Worm (Caenorhabditis elegans): Measurements from ENCODE around the gene zchc-1A.

Gene zchc-1A

DNA sequence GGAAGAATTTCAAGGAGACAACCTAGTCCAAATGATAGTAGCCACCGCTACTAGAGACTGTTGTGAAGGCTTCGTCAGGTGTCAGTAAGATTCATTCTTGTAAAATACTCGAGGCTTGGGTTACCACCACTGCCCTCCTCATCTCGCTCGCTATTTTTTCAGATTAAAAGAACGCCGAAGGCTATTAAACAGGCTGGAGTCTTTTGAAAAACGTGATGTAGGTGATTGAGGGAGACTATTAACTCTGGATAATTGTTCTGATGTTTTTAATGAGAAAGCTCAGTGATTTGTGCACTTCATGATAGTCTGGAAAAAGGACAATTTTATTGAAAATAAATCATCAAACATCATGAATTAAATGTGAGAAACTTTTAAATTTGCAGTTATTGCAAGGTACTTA, 14.8 kb downstream of the zchc-1A start, which contains the start of gene zig-6:
zig-6 (minus strand) TSS at position 101 of the 400 bp plus-strand sequence.
- TF ChIP-seq ceh-36 (tag; optimal IDR thresholded peaks at IDR 0.05) = no peak
- no peak for TF ChIP-seq ceh-13 (GFP tag; optimal IDR thresholded peaks at IDR 0.05)
- TF ChIP-seq ets-7 (tag; optimal IDR thresholded peaks at IDR 0.05) = no peak
- TF ChIP-seq tbx-37 (GFP tag; conservative IDR thresholded peaks at IDR 0.05) = no peak
- no peak for TF ChIP-seq aly-1 (tag; optimal IDR thresholded peaks at IDR 0.05)
- no peak for TF ChIP-seq tbx-11 (GFP tag; IDR thresholded peaks at IDR 0.05)
- TF ChIP-seq hnd-1 (tag; optimal IDR thresholded peaks at IDR 0.05) = no peak
- TF ChIP-seq flt-1 (GFP tag; IDR thresholded peaks at IDR 0.05) = no peak
- TF ChIP-seq scrt-1 (GFP tag; IDR thresholded peaks at IDR 0.05) = no peak
- TF ChIP-seq B0310.2 (tag; optimal IDR thresholded peaks at IDR 0.05) = no peak
- TF ChIP-seq tra-4 (tag; optimal IDR thresholded peaks at IDR 0.05) = no peak
- no peak for TF ChIP-seq hmg-4 (GFP tag; optimal IDR thresholded peaks at IDR 0.05)
- TF ChIP-seq pes-1 (GFP tag; IDR thresholded peaks at IDR 0.05) = no peak
- no peak for TF ChIP-seq F13C5.2 (tag; optimal IDR thresholded peaks at IDR 0.05)
- no peak for TF ChIP-seq hmbx-1 (tag; optimal IDR thresholded peaks at IDR 0.05)
- no peak for TF ChIP-seq ama-1 (optimal IDR thresholded peaks at IDR 0.05)
- no peak for TF ChIP-seq sea-1 (GFP tag; conservative IDR thresholded peaks at IDR 0.05)

DNA sequence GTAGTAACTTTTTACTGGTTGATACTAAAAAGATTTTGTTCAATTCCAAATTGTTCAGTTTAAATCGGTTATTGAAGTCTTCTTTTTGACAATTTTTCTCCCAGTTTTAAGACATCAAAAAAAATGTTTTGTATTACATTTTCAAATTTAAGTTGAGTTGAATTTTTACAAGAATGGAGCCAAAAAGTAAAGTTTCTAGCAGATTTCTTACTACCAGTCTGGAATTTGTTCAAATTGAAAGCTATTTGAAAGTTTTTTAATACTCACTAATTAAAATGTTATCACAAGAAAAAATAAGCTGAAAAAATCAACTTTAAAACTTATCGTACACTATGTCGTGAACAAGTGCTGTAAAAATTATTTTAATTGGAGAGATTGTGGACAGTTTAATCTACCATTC, 15.9 kb downstream of the zchc-1A start:
- TF ChIP-seq ceh-13 (GFP tag; optimal IDR thresholded peaks at IDR 0.05) = no peak
- no peak for TF ChIP-seq F13C5.2 (tag; optimal IDR thresholded peaks at IDR 0.05)
- TF ChIP-seq tra-4 (tag; optimal IDR thresholded peaks at IDR 0.05) = no peak
- TF ChIP-seq hnd-1 (tag; optimal IDR thresholded peaks at IDR 0.05) = no peak
- no peak for TF ChIP-seq flt-1 (GFP tag; IDR thresholded peaks at IDR 0.05)
- TF ChIP-seq B0310.2 (tag; optimal IDR thresholded peaks at IDR 0.05) = no peak
- TF ChIP-seq hmg-4 (GFP tag; optimal IDR thresholded peaks at IDR 0.05) = no peak
- no peak for TF ChIP-seq ceh-36 (tag; optimal IDR thresholded peaks at IDR 0.05)
- no peak for TF ChIP-seq ets-7 (tag; optimal IDR thresholded peaks at IDR 0.05)
- no peak for TF ChIP-seq ama-1 (optimal IDR thresholded peaks at IDR 0.05)
- no peak for TF ChIP-seq pes-1 (GFP tag; IDR thresholded peaks at IDR 0.05)
- no peak for TF ChIP-seq scrt-1 (GFP tag; IDR thresholded peaks at IDR 0.05)
- TF ChIP-seq hmbx-1 (tag; optimal IDR thresholded peaks at IDR 0.05) = no peak
- no peak for TF ChIP-seq sea-1 (GFP tag; conservative IDR thresholded peaks at IDR 0.05)
- no peak for TF ChIP-seq tbx-37 (GFP tag; conservative IDR thresholded peaks at IDR 0.05)
- TF ChIP-seq tbx-11 (GFP tag; IDR thresholded peaks at IDR 0.05) = no peak
- TF ChIP-seq aly-1 (tag; optimal IDR thresholded peaks at IDR 0.05) = no peak

DNA sequence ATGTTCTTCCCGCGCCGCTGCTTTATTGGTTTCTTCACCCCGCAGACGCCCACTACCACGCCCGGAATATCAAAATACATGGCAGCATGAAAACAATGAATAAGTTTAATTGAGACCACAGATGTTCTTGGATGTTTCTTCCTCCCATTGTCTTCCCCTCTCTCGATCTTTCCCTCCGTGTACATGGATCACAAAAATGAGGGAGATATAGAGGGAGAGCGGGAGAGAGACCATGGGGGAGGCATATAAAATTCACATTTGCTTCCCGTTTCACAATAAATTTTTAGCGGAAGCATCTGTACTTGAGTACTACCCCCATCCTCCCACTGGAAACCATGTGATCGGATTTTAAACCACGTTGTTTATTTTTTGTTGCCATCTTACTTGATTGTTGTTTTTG, 19.2 kb downstream of the zchc-1A start:
- TF ChIP-seq ets-7 (tag; optimal IDR thresholded peaks at IDR 0.05) (no peak), flt-1 (GFP tag; IDR thresholded peaks at IDR 0.05) (no peak), hmbx-1 (tag; optimal IDR thresholded peaks at IDR 0.05) (no peak), pes-1 (GFP tag; IDR thresholded peaks at IDR 0.05) (no peak), ama-1 (optimal IDR thresholded peaks at IDR 0.05) (no peak), hnd-1 (tag; optimal IDR thresholded peaks at IDR 0.05) (no peak), tbx-11 (GFP tag; IDR thresholded peaks at IDR 0.05) (no peak), F13C5.2 (tag; optimal IDR thresholded peaks at IDR 0.05) (no peak), sea-1 (GFP tag; conservative IDR thresholded peaks at IDR 0.05) (no peak)

DNA sequence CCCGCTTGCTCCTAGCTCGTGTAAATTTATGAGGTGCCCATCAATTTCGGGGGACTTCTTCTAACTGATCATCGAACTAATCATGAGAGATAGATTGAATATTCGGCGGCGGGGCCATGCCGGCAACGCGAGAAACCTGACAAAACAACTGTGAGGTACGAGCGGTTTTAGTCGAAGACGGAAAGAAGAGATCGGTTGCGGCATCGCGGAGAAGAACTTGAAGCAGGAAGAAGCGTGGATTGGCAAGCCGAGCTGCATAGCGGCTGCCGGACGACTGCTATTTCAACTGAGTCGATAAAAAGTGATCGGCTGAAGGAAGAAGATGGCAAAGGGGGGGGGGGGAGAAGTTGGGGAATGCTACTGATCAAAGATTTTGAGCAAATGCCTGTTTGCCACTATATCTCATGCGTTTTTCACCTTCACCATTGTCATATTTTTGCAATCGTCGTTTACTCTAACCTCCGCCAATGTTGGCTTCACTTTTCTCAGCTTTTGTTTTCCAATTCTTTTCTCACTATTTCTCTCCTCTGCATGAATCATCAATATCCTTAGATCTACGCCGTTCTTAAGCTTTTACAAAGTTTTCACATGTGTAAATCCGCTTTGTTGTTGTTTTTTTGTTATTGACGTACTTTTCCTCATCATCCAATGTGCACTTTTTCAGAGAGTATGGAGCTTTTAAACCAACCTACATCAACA, 21.4 kb downstream of the zchc-1A start, which contains the start of gene pqn-62:
pqn-62 (plus strand) TSS at position 649 of the 699 bp plus-strand sequence.
- TF ChIP-seq ama-1 (optimal IDR thresholded peaks at IDR 0.05) (no peak), ceh-13 (GFP tag; optimal IDR thresholded peaks at IDR 0.05) (no peak), hnd-1 (tag; optimal IDR thresholded peaks at IDR 0.05) (no peak), flt-1 (GFP tag; IDR thresholded peaks at IDR 0.05) (no peak), hmbx-1 (tag; optimal IDR thresholded peaks at IDR 0.05) (no peak), sea-1 (GFP tag; conservative IDR thresholded peaks at IDR 0.05) (no peak), tbx-11 (GFP tag; IDR thresholded peaks at IDR 0.05) (no peak), B0310.2 (tag; optimal IDR thresholded peaks at IDR 0.05) (no peak), tbx-37 (GFP tag; conservative IDR thresholded peaks at IDR 0.05) (no peak), hmg-4 (GFP tag; optimal IDR thresholded peaks at IDR 0.05) (no peak)

DNA sequence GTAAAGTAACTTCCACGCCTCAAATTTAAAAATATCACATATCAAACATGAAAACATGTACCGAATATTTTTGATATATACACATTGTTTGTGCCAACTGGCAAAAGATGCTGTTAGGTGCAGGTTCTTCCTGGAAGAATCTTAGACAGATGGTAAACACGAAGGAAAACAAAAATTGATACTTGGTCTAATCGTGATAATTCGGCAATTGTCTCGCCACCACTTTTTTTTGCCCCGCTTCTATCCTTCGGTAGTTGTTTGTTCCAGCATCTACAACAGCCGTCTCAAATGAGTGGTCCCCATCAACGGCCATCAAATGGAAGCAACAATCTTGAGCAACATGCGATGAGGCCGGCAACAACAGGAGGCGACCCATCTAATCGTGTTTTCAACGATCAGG, 23.3 kb downstream of the zchc-1A start:
- TF ChIP-seq flt-1 (GFP tag; IDR thresholded peaks at IDR 0.05) (no peak), scrt-1 (GFP tag; IDR thresholded peaks at IDR 0.05) (no peak), tbx-37 (GFP tag; conservative IDR thresholded peaks at IDR 0.05) (no peak), tra-4 (tag; optimal IDR thresholded peaks at IDR 0.05) (no peak), tbx-11 (GFP tag; IDR thresholded peaks at IDR 0.05) (no peak), hnd-1 (tag; optimal IDR thresholded peaks at IDR 0.05) (no peak), hmbx-1 (tag; optimal IDR thresholded peaks at IDR 0.05) (no peak), ceh-13 (GFP tag; optimal IDR thresholded peaks at IDR 0.05) (no peak), ets-7 (tag; optimal IDR thresholded peaks at IDR 0.05) (no peak)

DNA sequence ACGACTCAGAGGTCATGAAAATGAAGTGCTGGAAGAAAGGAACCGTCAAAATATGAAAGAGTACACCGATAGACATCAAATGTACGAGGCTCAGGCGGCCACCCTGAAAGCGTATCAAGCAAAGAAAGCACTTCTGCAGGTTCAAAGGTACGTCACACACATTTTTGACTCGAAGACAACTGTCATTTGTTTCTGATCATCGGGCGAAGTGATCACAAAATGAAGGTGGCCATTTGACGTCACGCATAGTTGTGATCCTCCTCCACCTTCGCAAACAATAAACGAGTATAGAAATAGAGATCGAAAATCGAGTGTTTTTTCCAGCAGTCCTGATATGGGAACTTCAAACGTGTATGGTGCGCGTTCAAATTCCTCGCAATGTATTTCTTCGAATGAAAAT, 25.1 kb downstream of the zchc-1A start:
- no peak for TF ChIP-seq pes-1 (GFP tag; IDR thresholded peaks at IDR 0.05)
- no peak for TF ChIP-seq sea-1 (GFP tag; conservative IDR thresholded peaks at IDR 0.05)
- no peak for TF ChIP-seq F13C5.2 (tag; optimal IDR thresholded peaks at IDR 0.05)
- no peak for TF ChIP-seq flt-1 (GFP tag; IDR thresholded peaks at IDR 0.05)

DNA sequence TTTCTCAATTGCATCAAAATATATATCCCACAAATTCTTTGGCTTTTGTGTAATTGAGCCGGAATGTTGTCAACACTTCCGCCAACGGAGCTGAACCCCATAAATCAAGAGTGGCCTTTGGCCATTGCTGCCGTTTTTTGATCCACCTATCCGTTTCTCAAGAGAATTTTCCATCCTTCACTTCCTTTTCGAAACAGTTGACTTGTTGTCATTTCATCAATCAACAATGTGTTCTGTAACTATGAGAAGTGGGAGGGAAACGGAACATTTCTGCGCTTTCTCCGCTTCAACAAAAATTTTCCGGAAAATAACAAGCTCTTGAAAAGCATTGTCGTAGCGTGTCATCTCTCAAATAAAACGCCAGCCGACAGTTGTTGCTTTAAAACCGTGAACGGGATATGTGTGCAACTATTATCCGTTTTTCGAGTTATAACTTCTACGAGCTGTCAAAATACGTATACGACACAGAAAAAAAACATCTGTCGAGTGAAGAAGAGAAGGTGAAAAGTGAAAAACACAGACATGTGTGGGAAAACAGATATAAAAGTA, 25.7 kb downstream of the zchc-1A start:
- TF ChIP-seq scrt-1 (GFP tag; IDR thresholded peaks at IDR 0.05) (no peak), B0310.2 (tag; optimal IDR thresholded peaks at IDR 0.05) (no peak), ets-7 (tag; optimal IDR thresholded peaks at IDR 0.05) (no peak), aly-1 (tag; optimal IDR thresholded peaks at IDR 0.05) (no peak), tbx-37 (GFP tag; conservative IDR thresholded peaks at IDR 0.05) (no peak), tbx-11 (GFP tag; IDR thresholded peaks at IDR 0.05) (no peak), pes-1 (GFP tag; IDR thresholded peaks at IDR 0.05) (no peak), hmbx-1 (tag; optimal IDR thresholded peaks at IDR 0.05) (no peak), hmg-4 (GFP tag; optimal IDR thresholded peaks at IDR 0.05) (no peak), F13C5.2 (tag; optimal IDR thresholded peaks at IDR 0.05) (no peak), ceh-13 (GFP tag; optimal IDR thresholded peaks at IDR 0.05) (no peak), hnd-1 (tag; optimal IDR thresholded peaks at IDR 0.05) (no peak), flt-1 (GFP tag; IDR thresholded peaks at IDR 0.05) (no peak), tra-4 (tag; optimal IDR thresholded peaks at IDR 0.05) (no peak)
